Fruit fly (Drosophila melanogaster) whole organism, embryonic: ENCODE results near the gene AstA-R2.
"Not testable (repeated sequence)": the region's sequence is repeated elsewhere in the genome, so short reads cannot be mapped to it uniquely, and the experiment has no call there.

Experiments used
- BEAF-32 ChIP-seq: fragments of 200-800 bp; sonication (Bioruptor generic); optimal IDR thresholded peaks from 3 replicates; lab custom pipeline; 2017; ENCODE audit warnings: missing biosample characterization, missing genetic modification characterization, mild to moderate bottlenecking, moderate library complexity, missing genetic modification reagents
- CG13287 ChIP-seq: fragments of 200-800 bp; sonication (Bioruptor generic); IDR thresholded peaks from 2 replicates; pipeline ENCODE4 v1.3.6; 2022; ENCODE audit warnings: missing biosample characterization, missing genetic modification characterization; ENCODE audit not compliant: partially characterized antibody
- CG14860 ChIP-seq: fragments of 200-800 bp; sonication (Bioruptor generic); IDR thresholded peaks from 3 replicates; pipeline ENCODE4 v1.3.6; 2022; ENCODE audit warnings: missing biosample characterization, missing genetic modification characterization; ENCODE audit not compliant: partially characterized antibody
- CG15514 ChIP-seq: fragments of 200-800 bp; sonication (Bioruptor generic); optimal IDR thresholded peaks from 3 replicates; lab custom pipeline; 2017; ENCODE audit warnings: missing biosample characterization, missing genetic modification characterization, mild to moderate bottlenecking, moderate library complexity, missing genetic modification reagents
- CG1603 ChIP-seq: fragments of 200-800 bp; sonication (Bioruptor generic); optimal IDR thresholded peaks from 2 replicates; lab custom pipeline; 2019; ENCODE audit warnings: missing biosample characterization, mild to moderate bottlenecking, missing genetic modification characterization, moderate library complexity
- CG18599 ChIP-seq: fragments of 200-800 bp; sonication (Bioruptor generic); optimal IDR thresholded peaks from 3 replicates; lab custom pipeline; 2017; ENCODE audit warnings: missing biosample characterization, missing genetic modification characterization, mild to moderate bottlenecking, moderate library complexity, missing genetic modification reagents
- CG2116 ChIP-seq: fragments of 200-800 bp; sonication (Bioruptor generic); optimal IDR thresholded peaks from 3 replicates; lab custom pipeline; 2018; ENCODE audit warnings: missing biosample characterization, mild to moderate bottlenecking, missing genetic modification characterization
- CG3281 ChIP-seq: fragments of 200-800 bp; sonication (Bioruptor generic); optimal IDR thresholded peaks from 3 replicates; lab custom pipeline; 2017; ENCODE audit warnings: missing biosample characterization, mild to moderate bottlenecking, missing genetic modification characterization
- CG33557 ChIP-seq: fragments of 200-800 bp; sonication (Bioruptor generic); optimal IDR thresholded peaks from 2 replicates; lab custom pipeline; 2019; ENCODE audit warnings: missing biosample characterization, mild to moderate bottlenecking, missing genetic modification characterization, moderate library complexity
- CG6791 ChIP-seq: fragments of 200-800 bp; sonication (Bioruptor generic); IDR thresholded peaks from 3 replicates; pipeline ENCODE4 v1.3.6; 2022; ENCODE audit warnings: missing biosample characterization, missing genetic modification characterization; ENCODE audit not compliant: partially characterized antibody
- CG7357 ChIP-seq: fragments of 200-800 bp; sonication (Bioruptor generic); IDR thresholded peaks from 3 replicates; pipeline ENCODE4 v1.3.6; 2022; ENCODE audit warnings: missing biosample characterization, missing genetic modification characterization
- CG7839 ChIP-seq: fragments of 200-800 bp; sonication (Bioruptor generic); optimal IDR thresholded peaks from 3 replicates; lab custom pipeline; 2018; ENCODE audit warnings: missing biosample characterization, mild to moderate bottlenecking, missing genetic modification characterization, moderate library complexity
- CG7928 ChIP-seq: fragments of 200-800 bp; sonication (Bioruptor generic); optimal IDR thresholded peaks from 2 replicates; lab custom pipeline; 2017; ENCODE audit warnings: missing biosample characterization, mild to moderate bottlenecking, missing genetic modification characterization
- CG9797 ChIP-seq: fragments of 200-800 bp; sonication (Bioruptor generic); optimal IDR thresholded peaks from 3 replicates; lab custom pipeline; 2018; ENCODE audit warnings: missing biosample characterization, mild to moderate bottlenecking, missing genetic modification characterization
- CTCF ChIP-seq: fragments of 200-800 bp; sonication (Bioruptor generic); optimal IDR thresholded peaks from 2 replicates; lab custom pipeline; 2017; ENCODE audit warnings: missing biosample characterization, mild to moderate bottlenecking, missing genetic modification characterization, moderate library complexity
- Chrac-16 ChIP-seq: fragments of 200-800 bp; sonication (Bioruptor generic); optimal IDR thresholded peaks from 3 replicates; lab custom pipeline; 2016; ENCODE audit warnings: missing biosample characterization, missing genetic modification characterization
- D ChIP-seq, 2 experiments: fragments of 200-800 bp in 1 of 2; fragments of >200 bp in 1 of 2; sonication (Bioruptor generic) in 1 of 2; optimal IDR thresholded peaks; 2 replicates in 1 of 2; 3 replicates in 1 of 2; lab custom pipeline; 2017; ENCODE audit warnings: mild to moderate bottlenecking in 1 of 2, missing biosample characterization in 1 of 2, missing genetic modification characterization in 1 of 2, missing genetic modification reagents in 1 of 2
- Dll ChIP-seq: fragments of 200-800 bp; sonication (Bioruptor generic); IDR thresholded peaks from 4 replicates; pipeline ENCODE4 v1.3.6; 2022; ENCODE audit warnings: missing biosample characterization, missing genetic modification characterization; ENCODE audit not compliant: partially characterized antibody
- Kr ChIP-seq: fragments of 200-800 bp; sonication (Bioruptor generic); optimal IDR thresholded peaks from 2 replicates; lab custom pipeline; 2017; ENCODE audit warnings: missing biosample characterization, mild to moderate bottlenecking, missing genetic modification characterization
- MBD-R2 ChIP-seq: fragments of 200-800 bp; sonication (Bioruptor generic); IDR thresholded peaks from 2 replicates; pipeline ENCODE4 v1.3.6; 2022; ENCODE audit warnings: missing biosample characterization, missing genetic modification characterization
- Myb ChIP-seq: fragments of 200-800 bp; sonication (Bioruptor generic); optimal IDR thresholded peaks from 2 replicates; lab custom pipeline; 2016; ENCODE audit warnings: missing biosample characterization, missing genetic modification characterization
- Nf-YA ChIP-seq: fragments of 200-800 bp; sonication (Bioruptor generic); IDR thresholded peaks from 2 replicates; pipeline ENCODE4 v1.3.6; 2022; ENCODE audit warnings: missing biosample characterization, missing genetic modification characterization
- Sry-δ ChIP-seq: fragments of 200-800 bp; sonication (Bioruptor generic); optimal IDR thresholded peaks from 2 replicates; lab custom pipeline; 2016; ENCODE audit warnings: missing biosample characterization, missing genetic modification characterization
- amos ChIP-seq: fragments of 200-800 bp; sonication (Bioruptor generic); IDR thresholded peaks from 2 replicates; pipeline ENCODE4 v1.3.6; 2022; ENCODE audit warnings: missing biosample characterization, missing genetic modification characterization; ENCODE audit not compliant: partially characterized antibody
- chinmo ChIP-seq: fragments of 200-800 bp; sonication (Bioruptor generic); IDR thresholded peaks from 4 replicates; pipeline ENCODE4 v1.3.6; 2022; ENCODE audit warnings: missing biosample characterization, missing genetic modification characterization; ENCODE audit not compliant: partially characterized antibody
- fu2 ChIP-seq: fragments of 200-800 bp; sonication (Bioruptor generic); optimal IDR thresholded peaks from 2 replicates; lab custom pipeline; 2016; ENCODE audit warnings: missing biosample characterization, missing genetic modification characterization
- gfzf ChIP-seq: fragments of 200-800 bp; sonication (Bioruptor generic); optimal IDR thresholded peaks from 2 replicates; lab custom pipeline; 2016; ENCODE audit warnings: missing biosample characterization, mild to moderate bottlenecking, missing genetic modification characterization, moderate library complexity
- ham ChIP-seq: fragments of 200-800 bp; sonication (Bioruptor generic); IDR thresholded peaks from 2 replicates; pipeline ENCODE4 v1.3.6; 2022; ENCODE audit warnings: missing biosample characterization, missing genetic modification characterization
- hbn ChIP-seq: fragments of 200-800 bp; sonication (Bioruptor generic); IDR thresholded peaks from 2 replicates; pipeline ENCODE4 v1.3.6; 2022; ENCODE audit warnings: missing biosample characterization, missing genetic modification characterization; ENCODE audit not compliant: partially characterized antibody
- hkb ChIP-seq, 2 experiments: fragments of 200-800 bp in 1 of 2; fragments of >200 bp in 1 of 2; sonication (Bioruptor generic) in 1 of 2; IDR thresholded peaks in 1 of 2; optimal IDR thresholded peaks in 1 of 2; 2 replicates each; pipeline versions ENCODE4 v1.3.6 to Lab custom; 2017 to 2022; ENCODE audit warnings: missing biosample characterization in 1 of 2, missing genetic modification characterization in 1 of 2
- hth ChIP-seq: fragments of >200 bp; optimal IDR thresholded peaks from 2 replicates; lab custom pipeline; 2017; ENCODE audit warnings: inconsistent platforms
- lab ChIP-seq: fragments of 200-800 bp; sonication (Bioruptor generic); optimal IDR thresholded peaks from 3 replicates; lab custom pipeline; 2017; ENCODE audit warnings: missing biosample characterization, missing genetic modification characterization, mild to moderate bottlenecking, moderate library complexity, missing genetic modification reagents
- luna ChIP-seq: fragments of 200-800 bp; sonication (Bioruptor generic); optimal IDR thresholded peaks from 2 replicates; lab custom pipeline; 2016; ENCODE audit warnings: missing biosample characterization, missing genetic modification characterization
- nom ChIP-seq: fragments of 200-800 bp; sonication (Bioruptor generic); optimal IDR thresholded peaks from 2 replicates; lab custom pipeline; 2017; ENCODE audit warnings: missing biosample characterization, missing genetic modification characterization, mild to moderate bottlenecking, moderate library complexity, missing genetic modification reagents
- pzg ChIP-seq: fragments of 200-800 bp; sonication (Bioruptor generic); optimal IDR thresholded peaks from 3 replicates; lab custom pipeline; 2018; ENCODE audit warnings: missing biosample characterization, mild to moderate bottlenecking, missing genetic modification characterization, moderate library complexity
- row ChIP-seq: fragments of 200-800 bp; sonication (Bioruptor generic); IDR thresholded peaks from 3 replicates; pipeline ENCODE4 v1.3.6; 2022; ENCODE audit warnings: missing biosample characterization, missing genetic modification characterization
- scrt ChIP-seq: fragments of 200-800 bp; sonication (Bioruptor generic); optimal IDR thresholded peaks from 2 replicates; lab custom pipeline; 2018; ENCODE audit warnings: missing biosample characterization, mild to moderate bottlenecking, missing genetic modification characterization, moderate library complexity
- sens ChIP-seq: fragments of 200-800 bp; sonication (Bioruptor generic); peaks from one replicate; lab custom pipeline; 2016; ENCODE audit warnings: missing biosample characterization, missing genetic modification characterization
- sob ChIP-seq: fragments of 200-800 bp; sonication (Bioruptor generic); IDR thresholded peaks from 2 replicates; pipeline ENCODE4 v1.3.6; 2022; ENCODE audit warnings: missing biosample characterization, missing genetic modification characterization
- trem ChIP-seq: fragments of 200-800 bp; optimal IDR thresholded peaks from 3 replicates; lab custom pipeline; 2019; ENCODE audit warnings: missing biosample characterization, mild to moderate bottlenecking, missing genetic modification characterization, moderate library complexity
- unc-4 ChIP-seq: fragments of 200-800 bp; sonication (Bioruptor generic); IDR thresholded peaks from 2 replicates; pipeline ENCODE4 v1.3.6; 2022; ENCODE audit warnings: missing biosample characterization, missing genetic modification characterization; ENCODE audit not compliant: partially characterized antibody
- vvl ChIP-seq: fragments of 200-800 bp; sonication (Bioruptor generic); IDR thresholded peaks from 2 replicates; pipeline ENCODE4 v1.3.6; 2022; ENCODE audit warnings: missing biosample characterization, missing genetic modification characterization
- yki ChIP-seq: fragments of >200 bp; optimal IDR thresholded peaks from 3 replicates; lab custom pipeline; 2018

Gene AstA-R2

DNA sequence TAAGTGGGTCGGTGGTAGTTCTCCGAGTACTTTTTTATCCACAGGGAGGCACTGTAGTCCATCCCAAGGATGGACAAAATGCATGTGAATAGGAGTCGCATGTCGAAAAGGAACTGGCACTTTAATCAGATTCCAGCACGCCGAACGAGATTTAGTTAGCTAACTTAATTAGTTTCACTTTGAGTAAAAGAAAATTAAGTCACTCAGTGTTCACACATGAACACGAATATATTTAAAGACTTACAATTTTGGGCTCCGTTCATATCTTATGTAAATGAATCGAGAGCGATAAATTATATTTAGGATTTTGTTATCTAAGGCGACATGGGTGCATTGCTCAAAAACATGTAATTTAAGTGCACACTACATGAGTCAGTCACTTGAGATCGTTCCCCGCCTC is 13.6 kb upstream of the AstA-R2 start, which contains the start of gene aqrs:
aqrs (minus strand) TSS at position 101 of the 400 bp plus-strand sequence.
- not testable (repeated sequence) for TF ChIP-seq Chrac-16 (GFP tag; lab: Kevin White, UChicago); CG7839; nom (GFP tag; lab: Kevin White, UChicago)

DNA sequence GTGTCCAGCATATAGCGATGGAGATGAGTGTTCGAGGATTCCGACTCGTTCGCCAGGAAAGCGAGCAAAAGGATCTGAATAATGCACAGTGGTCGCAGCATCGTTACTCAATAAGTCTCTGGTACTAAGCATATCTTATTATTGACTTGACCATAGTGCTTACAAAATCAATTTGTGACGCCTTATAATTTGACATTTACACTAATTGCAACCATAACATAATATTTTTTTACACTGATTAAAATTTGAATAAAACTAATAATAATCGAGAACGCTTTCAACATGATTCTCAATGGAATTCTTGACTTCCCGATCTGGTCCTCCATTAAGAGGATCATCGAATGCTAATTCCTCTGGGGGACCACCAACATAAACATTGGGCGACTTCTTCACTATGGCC is 12.3 kb upstream of the AstA-R2 start, which contains the start of gene CG9997:
CG9997 (minus strand) TSS at position 101 of the 400 bp plus-strand sequence.
- TF ChIP-seq hbn (GFP tag; lab: Robert Waterston, UW) (no peak), CG3281 (GFP tag; lab: Kevin White, UChicago) (no peak), Nf-YA (no peak), Sry-δ (GFP tag; lab: Kevin White, UChicago) (no peak), CG18599 (no peak), luna (no peak)

DNA sequence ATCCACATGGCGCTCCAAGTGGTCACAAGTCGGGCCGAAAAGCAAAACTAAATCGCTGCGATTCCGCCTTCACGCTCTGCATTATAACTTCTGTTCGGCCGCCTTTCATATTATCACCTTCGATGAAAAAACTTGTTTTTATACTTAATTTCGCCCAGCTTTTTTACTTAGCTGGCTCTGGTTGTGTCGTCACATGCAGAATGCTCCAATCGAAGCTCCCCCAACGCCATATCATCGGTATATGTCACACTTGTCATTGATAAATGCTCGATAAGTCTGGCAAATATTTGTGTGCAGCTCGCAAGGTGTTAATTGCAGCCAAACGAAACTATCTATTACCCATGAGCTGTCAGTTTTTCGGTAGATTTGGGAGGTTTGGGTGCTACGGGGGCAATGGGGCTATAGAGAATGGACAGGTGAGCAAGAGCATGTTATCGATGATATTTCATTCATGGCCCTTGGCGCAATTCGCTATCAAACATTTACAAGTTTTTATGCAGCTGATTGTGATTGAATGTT is 7.1 kb upstream of the AstA-R2 start, which contains the start of gene CG10000:
CG10000 (minus strand) TSS at position 51 of the 519 bp plus-strand sequence.
- TF ChIP-seq chinmo = 0 out of 4 replicates have a peak, but pooled peaks have one; percentile 48
- TF ChIP-seq hkb (optimal IDR thresholded peaks at IDR 0.05; lab: Kevin White, UChicago) = no peak
- no peak for TF ChIP-seq hkb (GFP tag; IDR thresholded peaks at IDR 0.05; lab: Robert Waterston, UW)
- peak; percentile 79 for TF ChIP-seq lab (GFP tag; lab: Kevin White, UChicago)

dm6 chr3R:28695993-28696392 is 48.6 kb downstream of the AstA-R2 start, which contains the start of gene htt:
Gene htt (plus strand): TSS chr3R:28696242.
- TF ChIP-seq yki (lab: Kevin White, UChicago) = no peak
- peak; percentile 57; the same call in 1 of the 2 replicates for TF ChIP-seq CG13287 (GFP tag; lab: Robert Waterston, UW)
- TF ChIP-seq fu2 (GFP tag; lab: Kevin White, UChicago) = no peak
- TF ChIP-seq gfzf = peak; percentile 81
- peak; percentile 15 for TF ChIP-seq CG2116 (GFP tag; lab: Kevin White, UChicago)
- peak; percentile 90 for TF ChIP-seq CG7928
- TF ChIP-seq MBD-R2 (GFP tag; lab: Robert Waterston, UW) = peak; percentile 80
- TF ChIP-seq pzg (GFP tag; lab: Kevin White, UChicago) = peak; percentile 64
- TF ChIP-seq sob (GFP tag; lab: Robert Waterston, UW) = no peak
- no peak for TF ChIP-seq CG7357 (GFP tag; lab: Robert Waterston, UW)
- TF ChIP-seq amos = peak; percentile 29; the same call in 1 of the 2 replicates
- 0 out of 2 replicates have a peak, but pooled peaks have one; percentile 19 for TF ChIP-seq hbn (GFP tag; lab: Robert Waterston, UW)
- peak; percentile 43; the same call in 2 of the 4 replicates for TF ChIP-seq Dll (GFP tag; lab: Robert Waterston, UW)
- TF ChIP-seq scrt (GFP tag; lab: Kevin White, UChicago) = peak; percentile 70
- TF ChIP-seq CG33557 = no peak
- TF ChIP-seq unc-4 (GFP tag; lab: Robert Waterston, UW) = peak; percentile 30; the same call in 1 of the 2 replicates
- TF ChIP-seq vvl (GFP tag; lab: Robert Waterston, UW) = peak; percentile 26; the same call in 1 of the 2 replicates
- no peak for TF ChIP-seq Kr (GFP tag; lab: Kevin White, UChicago)
- 0 out of 3 replicates have a peak, but pooled peaks have one; percentile 20 for TF ChIP-seq row (GFP tag; lab: Robert Waterston, UW)
- no peak for TF ChIP-seq ham (GFP tag; lab: Robert Waterston, UW)
- TF ChIP-seq BEAF-32 (GFP tag; lab: Kevin White, UChicago) = peak; percentile 55
- no peak for TF ChIP-seq D (optimal IDR thresholded peaks at IDR 0.05; lab: Kevin White, UChicago)
- TF ChIP-seq D (GFP tag; optimal IDR thresholded peaks at IDR 0.05; lab: Kevin White, UChicago) = no peak
- 0 out of 3 replicates have a peak, but pooled peaks have one; percentile 22 for TF ChIP-seq CG14860 (GFP tag; lab: Robert Waterston, UW)
- peak; percentile 59 for TF ChIP-seq CG9797
- TF ChIP-seq CTCF (GFP tag; lab: Kevin White, UChicago) = peak; percentile 28
- peak; percentile 32; the same call in 1 of the 3 replicates for TF ChIP-seq CG6791 (GFP tag; lab: Robert Waterston, UW)
- peak; percentile 58 for TF ChIP-seq CG1603 (tag; lab: Kevin White, UChicago)
- peak; percentile 96 for TF ChIP-seq Myb (GFP tag; lab: Kevin White, UChicago)
- TF ChIP-seq hth = no peak
- TF ChIP-seq CG15514 (GFP tag; lab: Kevin White, UChicago) = peak; percentile 49
- TF ChIP-seq trem (tag; lab: Kevin White, UChicago) = peak; percentile 37
- TF ChIP-seq sens = peak; percentile 49
